Fruit fly (Drosophila melanogaster): Measurements from ENCODE around the gene RpL36A.

RpL36A gene

DNA sequence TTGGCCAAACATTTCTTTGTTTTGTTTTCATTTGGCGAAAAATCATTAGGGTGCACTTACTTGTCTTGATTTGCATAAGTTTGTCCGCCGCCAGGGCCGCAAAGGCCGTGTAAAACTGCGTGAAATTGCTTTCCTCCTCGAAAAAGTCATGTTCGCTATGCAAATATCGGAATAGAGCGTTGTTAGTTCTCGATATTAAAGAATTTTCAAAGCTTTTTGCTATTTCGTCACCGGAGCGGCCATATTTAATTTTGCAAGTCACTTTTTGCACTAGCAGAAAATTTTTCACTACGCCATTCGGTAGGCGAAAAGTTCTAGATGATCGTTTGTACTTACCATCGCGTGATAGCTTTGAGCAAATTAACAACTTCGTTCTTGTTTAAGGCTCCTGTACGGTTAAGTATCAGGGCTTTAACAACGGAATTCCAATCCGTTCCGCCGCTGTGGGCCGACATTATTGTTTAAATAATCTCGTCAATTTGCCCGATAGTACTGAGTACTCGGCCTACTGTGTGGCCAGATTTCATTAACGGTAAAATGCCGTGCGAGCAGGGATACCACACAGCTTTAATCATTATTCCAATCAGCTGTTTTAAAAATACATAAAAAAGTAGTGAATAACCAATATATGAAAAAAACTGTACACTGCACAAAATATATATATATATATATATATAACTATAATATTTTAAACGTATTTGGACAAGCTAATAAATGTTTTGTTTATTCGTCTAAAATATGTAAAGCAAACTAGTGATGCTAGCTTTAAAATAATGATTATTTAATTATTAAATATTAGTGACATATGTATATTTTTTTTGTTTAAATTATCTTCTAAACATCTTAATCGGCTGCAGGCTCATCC lies 28.6 kb upstream of the RpL36A start, which contains the start of gene poe (continued):
- no peak for TF ChIP-seq Asciz (GFP tag; optimal IDR thresholded peaks at IDR 0.05)
- peak; percentile 74 for TF ChIP-seq CG6689 (GFP tag; IDR thresholded peaks at IDR 0.05)
- TF ChIP-seq hb (GFP tag; IDR thresholded peaks at IDR 0.05; ENCODE audit: partially characterized antibody), result no peak
- no peak for TF ChIP-seq CG15073 (GFP tag; optimal IDR thresholded peaks at IDR 0.05)
- TF ChIP-seq CG9437 (GFP tag; optimal IDR thresholded peaks at IDR 0.05), result peak; percentile 41
- TF ChIP-seq knrl (GFP tag; IDR thresholded peaks at IDR 0.05; ENCODE audit: partially characterized antibody), result no peak
- TF ChIP-seq tap (tag; optimal IDR thresholded peaks at IDR 0.05), result no peak
- TF ChIP-seq CG8290 (GFP tag; optimal IDR thresholded peaks at IDR 0.05), result no peak
- no peak for TF ChIP-seq CG8290 (tag; optimal IDR thresholded peaks at IDR 0.05)
- no peak for TF ChIP-seq h (optimal IDR thresholded peaks at IDR 0.05)
- TF ChIP-seq Rfx (GFP tag; IDR thresholded peaks at IDR 0.05), result peak; percentile 66
- no peak for TF ChIP-seq GATAe (GFP tag; conservative IDR thresholded peaks at IDR 0.05)
- no peak for TF ChIP-seq Ssrp (tag; optimal IDR thresholded peaks at IDR 0.05)
- no peak for TF ChIP-seq Camta (GFP tag; optimal IDR thresholded peaks at IDR 0.05)
- TF ChIP-seq schlank (tag; optimal IDR thresholded peaks at IDR 0.05), result no peak
- no peak for TF ChIP-seq CG31365 (tag; optimal IDR thresholded peaks at IDR 0.05)
- no peak for TF ChIP-seq gsb (GFP tag; IDR thresholded peaks at IDR 0.05)
- peak; percentile 81 for TF ChIP-seq CG12391 (tag; optimal IDR thresholded peaks at IDR 0.05)
- no peak for TF ChIP-seq Hr78 (GFP tag; optimal IDR thresholded peaks at IDR 0.05)
- no peak for TF ChIP-seq Hmx (GFP tag; optimal IDR thresholded peaks at IDR 0.05)
- TF ChIP-seq CG12104 (GFP tag; optimal IDR thresholded peaks at IDR 0.05), result peak; percentile 22
- TF ChIP-seq ase (GFP tag; IDR thresholded peaks at IDR 0.05), result peak; percentile 63
- TF ChIP-seq CG3281 (GFP tag; optimal IDR thresholded peaks at IDR 0.05), result no peak
- TF ChIP-seq wdn (GFP tag; IDR thresholded peaks at IDR 0.05), result no peak
- no peak for TF ChIP-seq CG4404 (GFP tag; IDR thresholded peaks at IDR 0.05)
- peak; percentile 70 for TF ChIP-seq CG10979 (tag; optimal IDR thresholded peaks at IDR 0.05)
- no peak for TF ChIP-seq CG11560 (tag; IDR thresholded peaks at IDR 0.05)
- no peak for TF ChIP-seq ab (GFP tag; optimal IDR thresholded peaks at IDR 0.05)
- no peak for TF ChIP-seq CG11398 (GFP tag; optimal IDR thresholded peaks at IDR 0.05)
- TF ChIP-seq toy (GFP tag; IDR thresholded peaks at IDR 0.05), result no peak
- TF ChIP-seq CoRest (tag; optimal IDR thresholded peaks at IDR 0.05), result peak; percentile 40

DNA sequence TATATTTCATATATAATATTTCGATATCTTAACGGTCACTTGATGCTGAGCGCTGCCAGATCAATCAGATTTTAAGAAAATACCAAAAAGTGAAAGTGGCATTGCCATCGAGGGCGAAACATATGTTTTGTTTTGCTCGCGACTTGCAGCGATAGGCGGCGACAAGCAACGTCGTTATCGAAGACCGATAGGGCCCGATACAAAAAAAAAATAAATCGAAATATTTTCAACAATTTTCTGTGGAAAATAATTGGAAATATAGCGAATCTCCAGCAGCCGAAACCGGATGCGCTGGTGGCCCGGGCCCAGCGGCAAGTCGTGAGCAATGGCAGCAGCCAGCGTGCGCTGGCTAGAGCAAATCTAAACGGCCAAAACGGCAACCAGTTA lies 566 bp upstream of the RpL36A start, which contains the start of gene Megf8:
TSS of gene Megf8 (plus strand) at position 190 of the 387 bp plus-strand sequence.
- TF ChIP-seq org-1 (GFP tag; optimal IDR thresholded peaks at IDR 0.05) (no peak), CG11560 (tag; IDR thresholded peaks at IDR 0.05) (no peak), Ravus (GFP tag; IDR thresholded peaks at IDR 0.05) (no peak), amos (GFP tag; IDR thresholded peaks at IDR 0.05; ENCODE audit: partially characterized antibody) (peak; percentile 61; the same call in 1 of the 2 replicates), CG34224 (GFP tag; IDR thresholded peaks at IDR 0.05; ENCODE audit: partially characterized antibody) (peak; percentile 84), ato (GFP tag; IDR thresholded peaks at IDR 0.05; ENCODE audit: partially characterized antibody) (peak; percentile 77), bab2 (GFP tag; optimal IDR thresholded peaks at IDR 0.05) (no peak), CG9797 (GFP tag; optimal IDR thresholded peaks at IDR 0.05) (peak; percentile 43), exex (tag; optimal IDR thresholded peaks at IDR 0.05) (no peak), Sin3A (optimal IDR thresholded peaks at IDR 0.05) (no peak), abd-A (tag; optimal IDR thresholded peaks at IDR 0.05) (no peak), vnd (GFP tag; IDR thresholded peaks at IDR 0.05; ENCODE audit: partially characterized antibody) (peak; percentile 16), hbn (GFP tag; IDR thresholded peaks at IDR 0.05; ENCODE audit: partially characterized antibody) (peak; percentile 55), Xrp1 (GFP tag; IDR thresholded peaks at IDR 0.05) (no peak), Dref (GFP tag; IDR thresholded peaks at IDR 0.05) (peak; percentile 83), Atf6 (GFP tag; IDR thresholded peaks at IDR 0.05) (no peak), CG11696 (GFP tag; IDR thresholded peaks at IDR 0.05) (no peak), Bgb (GFP tag; IDR thresholded peaks at IDR 0.05; ENCODE audit: partially characterized antibody) (peak; percentile 77), MBD-R2 (GFP tag; IDR thresholded peaks at IDR 0.05) (peak; percentile 52), chinmo (GFP tag; IDR thresholded peaks at IDR 0.05; ENCODE audit: partially characterized antibody) (peak; percentile 92), en (GFP tag; optimal IDR thresholded peaks at IDR 0.05) (no peak)
